Worm (Caenorhabditis elegans) whole organism, mixed stage, embryonic: Measurements from ENCODE around the gene npr-39.
A peak's percentile ranks its signal among the peaks of the same experiment; 100 is the strongest.

Experiments
- M03D4.4 ChIP-seq: sonication (generic microtip); optimal IDR thresholded peaks from 2 replicates; lab custom pipeline; 2017; ENCODE audit warnings: mild to moderate bottlenecking, missing genetic modification characterization, missing compliant biosample characterization
- bed-3 ChIP-seq: fragments of 200-800 bp; sonication (Bioruptor generic); optimal IDR thresholded peaks from 3 replicates; lab custom pipeline; 2018; ENCODE audit warnings: mild to moderate bottlenecking, missing genetic modification characterization, moderate library complexity, missing compliant biosample characterization
- blmp-1 ChIP-seq: fragments of 150-350 bp; optimal IDR thresholded peaks from 2 replicates; lab custom pipeline; 2014; ENCODE audit warnings: missing biosample characterization, missing genetic modification characterization
- ceh-39 ChIP-seq: fragments of 150-350 bp; optimal IDR thresholded peaks from 2 replicates; lab custom pipeline; 2014; ENCODE audit warnings: missing biosample characterization, missing genetic modification characterization
- ceh-43 ChIP-seq: fragments of 200-800 bp; sonication (Bioruptor generic); optimal IDR thresholded peaks from 2 replicates; lab custom pipeline; 2018; ENCODE audit warnings: mild to moderate bottlenecking, missing genetic modification characterization, moderate library complexity, missing compliant biosample characterization
- ces-1 ChIP-seq: fragments of 150-350 bp; optimal IDR thresholded peaks from 2 replicates; lab custom pipeline; 2014; ENCODE audit warnings: missing biosample characterization, missing genetic modification reagents, missing genetic modification characterization
- cnd-1 ChIP-seq: fragments of 200-800 bp; sonication (Bioruptor generic); optimal IDR thresholded peaks from 2 replicates; lab custom pipeline; 2018; ENCODE audit warnings: mild to moderate bottlenecking, missing genetic modification characterization, missing compliant biosample characterization
- drap-1 ChIP-seq: fragments of 200-800 bp; sonication (Bioruptor generic); optimal IDR thresholded peaks from 3 replicates; lab custom pipeline; 2018; ENCODE audit warnings: mild to moderate bottlenecking, missing genetic modification characterization, missing compliant biosample characterization
- elt-1 ChIP-seq: sonication (generic microtip); optimal IDR thresholded peaks from 2 replicates; lab custom pipeline; 2017; ENCODE audit warnings: missing genetic modification characterization, mild to moderate bottlenecking, missing compliant biosample characterization, antibody characterized with exemption, moderate library complexity, borderline replicate concordance; ENCODE audit not compliant: insufficient read depth
- elt-3 ChIP-seq: fragments of 150-350 bp; optimal IDR thresholded peaks from 2 replicates; lab custom pipeline; 2014; ENCODE audit warnings: missing biosample characterization, missing genetic modification characterization
- flh-1 ChIP-seq: fragments of 200-800 bp; sonication (Bioruptor generic); optimal IDR thresholded peaks from 2 replicates; lab custom pipeline; 2018; ENCODE audit warnings: mild to moderate bottlenecking, missing genetic modification characterization, moderate library complexity, missing compliant biosample characterization
- ham-2 ChIP-seq: fragments of 200-800 bp; sonication (Bioruptor generic); optimal IDR thresholded peaks from 2 replicates; lab custom pipeline; 2018; ENCODE audit warnings: mild to moderate bottlenecking, missing genetic modification characterization, missing compliant biosample characterization
- hlh-1 ChIP-seq: fragments of 150-350 bp; optimal IDR thresholded peaks from 2 replicates; lab custom pipeline; 2014; ENCODE audit warnings: missing biosample characterization, missing genetic modification reagents, missing genetic modification characterization
- lin-32 ChIP-seq: fragments of 200-800 bp; sonication (Bioruptor generic); optimal IDR thresholded peaks from 2 replicates; lab custom pipeline; 2018; ENCODE audit warnings: mild to moderate bottlenecking, missing genetic modification characterization, missing compliant biosample characterization
- lsy-2 ChIP-seq: fragments of 150-350 bp; optimal IDR thresholded peaks from 2 replicates; lab custom pipeline; 2014; ENCODE audit warnings: missing biosample characterization, missing genetic modification characterization
- mab-5 ChIP-seq: fragments of 150-350 bp; optimal IDR thresholded peaks from 2 replicates; lab custom pipeline; 2014; ENCODE audit warnings: missing biosample characterization, missing genetic modification characterization
- mep-1 ChIP-seq: fragments of 150-350 bp; optimal IDR thresholded peaks from 2 replicates; lab custom pipeline; 2017; ENCODE audit warnings: missing biosample characterization, missing genetic modification reagents, missing genetic modification characterization, inconsistent platforms
- mls-2 ChIP-seq: sonication (generic microtip); optimal IDR thresholded peaks from 2 replicates; lab custom pipeline; 2016; ENCODE audit warnings: mild to moderate bottlenecking, missing genetic modification characterization, moderate library complexity, missing compliant biosample characterization
- nhr-12 ChIP-seq: fragments of 150-350 bp; optimal IDR thresholded peaks from 2 replicates; lab custom pipeline; 2014; ENCODE audit warnings: missing biosample characterization, missing genetic modification characterization
- nhr-2 ChIP-seq: fragments of 150-350 bp; optimal IDR thresholded peaks from 2 replicates; lab custom pipeline; 2014; ENCODE audit warnings: missing biosample characterization, missing genetic modification characterization
- nhr-28 ChIP-seq: fragments of 150-350 bp; optimal IDR thresholded peaks from 2 replicates; lab custom pipeline; 2014; ENCODE audit warnings: missing biosample characterization, missing genetic modification characterization
- pha-4 ChIP-seq: fragments of 150-350 bp; optimal IDR thresholded peaks from 2 replicates; lab custom pipeline; 2018; ENCODE audit warnings: missing biosample characterization, missing genetic modification reagents, missing genetic modification characterization
- sem-2 ChIP-seq: fragments of 200-800 bp; sonication (Bioruptor generic); optimal IDR thresholded peaks from 2 replicates; lab custom pipeline; 2018; ENCODE audit warnings: mild to moderate bottlenecking, missing genetic modification characterization, missing compliant biosample characterization
- snpc-4 ChIP-seq: fragments of 150-350 bp; optimal IDR thresholded peaks from 2 replicates; lab custom pipeline; 2014; ENCODE audit warnings: missing biosample characterization, missing genetic modification characterization
- unc-120 ChIP-seq: sonication (generic microtip); optimal IDR thresholded peaks from 2 replicates; lab custom pipeline; 2017; ENCODE audit warnings: missing genetic modification characterization, missing compliant biosample characterization; ENCODE audit not compliant: poor library complexity, severe bottlenecking
- unc-39 ChIP-seq: fragments of 150-350 bp; optimal IDR thresholded peaks from 2 replicates; lab custom pipeline; 2014; ENCODE audit warnings: missing biosample characterization, missing genetic modification characterization
- unc-62 ChIP-seq: fragments of 150-350 bp; optimal IDR thresholded peaks from 2 replicates; lab custom pipeline; 2014; ENCODE audit warnings: missing biosample characterization, missing genetic modification reagents, missing genetic modification characterization
- zip-8 ChIP-seq: fragments of 150-350 bp; optimal IDR thresholded peaks from 2 replicates; lab custom pipeline; 2014; ENCODE audit warnings: missing biosample characterization, missing genetic modification characterization
- ztf-11 ChIP-seq: fragments of 150-350 bp; optimal IDR thresholded peaks from 2 replicates; lab custom pipeline; 2014; ENCODE audit warnings: missing biosample characterization, missing genetic modification characterization

The npr-39 gene

ce11 chrV:10081636-10082035 lies 14.8 kb downstream of the npr-39 start, which contains the start of gene nhr-205:
TSS of gene nhr-205 (minus strand) at chrV:10081776.
- TF ChIP-seq flh-1 (GFP tag; lab: Kevin White, UChicago), result no peak
- no peak for TF ChIP-seq ceh-39 (tag; lab: Kevin White, UChicago)
- TF ChIP-seq unc-39 (tag; lab: Kevin White, UChicago), result no peak
- TF ChIP-seq mls-2 (tag; lab: Kevin White, UChicago), result no peak
- TF ChIP-seq ham-2, result no peak
- no peak for TF ChIP-seq unc-62 (GFP tag; lab: Kevin White, UChicago)
- no peak for TF ChIP-seq nhr-2
- no peak for TF ChIP-seq nhr-12 (tag; lab: Kevin White, UChicago)
- TF ChIP-seq drap-1, result no peak
- no peak for TF ChIP-seq M03D4.4
- TF ChIP-seq mab-5, result no peak
- TF ChIP-seq snpc-4, result no peak
- no peak for TF ChIP-seq lsy-2
- TF ChIP-seq elt-1 (tag; lab: Kevin White, UChicago), result no peak
- TF ChIP-seq ceh-43 (GFP tag; lab: Kevin White, UChicago), result no peak
- no peak for TF ChIP-seq sem-2 (GFP tag; lab: Kevin White, UChicago)
- no peak for TF ChIP-seq mep-1 (tag; lab: Kevin White, UChicago)
- TF ChIP-seq, all 35 proteins: peak for 0

- TF ChIP-seq mep-1 (tag; lab: Kevin White, UChicago) (peak; percentile 13), sem-2 (GFP tag; lab: Kevin White, UChicago) (no peak), blmp-1 (tag; lab: Kevin White, UChicago) (no peak), nhr-28 (peak; percentile 50)
These were observed 17.2 kb downstream of the npr-39 start, which contains the start of gene nhr-12 for ce11 chrV:10083999-10084468. TSS of gene nhr-12 (minus strand) at chrV:10084049.

- TF ChIP-seq snpc-4 (no peak), hlh-1 (peak; percentile 6), ceh-39 (tag; lab: Kevin White, UChicago) (no peak)
These were observed 18.0 kb downstream of the npr-39 start, which contains the start of gene R04B5.6 for ce11 chrV:10084864-10085263. TSS of gene R04B5.6 (plus strand) at chrV:10085164.

ce11 chrV:10086141-10086540 lies 19.3 kb downstream of the npr-39 start:
- TF ChIP-seq hlh-1 (peak; percentile 52), lin-32 (GFP tag; lab: Kevin White, UChicago) (no peak), cnd-1 (tag; lab: Kevin White, UChicago) (no peak), ham-2 (no peak), bed-3 (GFP tag; lab: Kevin White, UChicago) (no peak), nhr-28 (no peak), lsy-2 (no peak)

ce11 chrV:10087103-10087502 lies 20.2 kb downstream of the npr-39 start, which contains the start of gene R04B5.5:
TSS of gene R04B5.5 (plus strand) at chrV:10087480.
- TF ChIP-seq pha-4 (tag; lab: Kevin White, UChicago) (no peak), nhr-12 (tag; lab: Kevin White, UChicago) (no peak), unc-120 (tag; lab: Kevin White, UChicago) (no peak), elt-1 (tag; lab: Kevin White, UChicago) (peak; percentile 30), zip-8 (tag; lab: Kevin White, UChicago) (no peak), ces-1 (GFP tag; lab: Kevin White, UChicago) (no peak), elt-3 (tag; lab: Kevin White, UChicago) (peak; percentile 86), unc-62 (GFP tag; lab: Kevin White, UChicago) (peak; percentile 62), nhr-28 (no peak), ztf-11 (tag; lab: Kevin White, UChicago) (no peak), ham-2 (no peak)

- TF ChIP-seq mep-1 (tag; lab: Kevin White, UChicago), result no peak
These were observed 23.6 kb downstream of the npr-39 start, which contains the start of gene R04B5.7 for ce11 chrV:10090461-10090860. TSS of gene R04B5.7 (minus strand) at chrV:10090561.
